Fruit fly (Drosophila melanogaster) whole organism, embryonic: ENCODE measurements around the gene CG13676.

Experiments
- Antp ChIP-seq: fragments of 200-800 bp; sonication (Bioruptor generic); optimal IDR thresholded peaks from 3 replicates; lab custom pipeline; 2016; ENCODE audit warnings: missing biosample characterization, missing genetic modification characterization
- Atf6 ChIP-seq: fragments of 200-800 bp; sonication (Bioruptor generic); IDR thresholded peaks from 2 replicates; pipeline ENCODE4 v1.3.6; 2022; ENCODE audit warnings: missing biosample characterization, missing genetic modification characterization
- B-H2 ChIP-seq: fragments of 200-800 bp; sonication (Bioruptor generic); optimal IDR thresholded peaks from 2 replicates; lab custom pipeline; 2018; ENCODE audit warnings: missing biosample characterization, mild to moderate bottlenecking, missing genetic modification characterization
- BEAF-32 ChIP-seq: fragments of 200-800 bp; sonication (Bioruptor generic); optimal IDR thresholded peaks from 3 replicates; lab custom pipeline; 2017; ENCODE audit warnings: missing biosample characterization, missing genetic modification characterization, mild to moderate bottlenecking, moderate library complexity, missing genetic modification reagents
- Bdp1 ChIP-seq: fragments of 200-800 bp; sonication (Bioruptor generic); optimal IDR thresholded peaks from 3 replicates; lab custom pipeline; 2016; ENCODE audit warnings: missing biosample characterization, missing genetic modification characterization
- BtbVII ChIP-seq: fragments of 200-800 bp; sonication (Bioruptor generic); optimal IDR thresholded peaks from 3 replicates; lab custom pipeline; 2017; ENCODE audit warnings: missing biosample characterization, mild to moderate bottlenecking, missing genetic modification characterization
- CG10209 ChIP-seq: fragments of 200-800 bp; sonication (Bioruptor generic); optimal IDR thresholded peaks from 3 replicates; lab custom pipeline; 2017; ENCODE audit warnings: missing biosample characterization, mild to moderate bottlenecking, missing genetic modification characterization, missing genetic modification reagents
- CG11085 ChIP-seq: fragments of 200-800 bp; sonication (Bioruptor generic); IDR thresholded peaks from 2 replicates; pipeline ENCODE4 v1.3.6; 2022; ENCODE audit warnings: missing biosample characterization, missing genetic modification characterization
- CG11093 ChIP-seq: fragments of 200-800 bp; sonication (Bioruptor generic); IDR thresholded peaks from 3 replicates; pipeline ENCODE4 v1.3.6; 2022; ENCODE audit warnings: missing biosample characterization, missing genetic modification characterization
- CG12155 ChIP-seq: fragments of 200-800 bp; sonication (Bioruptor generic); optimal IDR thresholded peaks from 3 replicates; lab custom pipeline; 2016; ENCODE audit warnings: missing biosample characterization, missing genetic modification characterization
- CG12744 ChIP-seq: fragments of 200-800 bp; sonication (Bioruptor generic); optimal IDR thresholded peaks from 2 replicates; lab custom pipeline; 2016; ENCODE audit warnings: missing biosample characterization, missing genetic modification characterization
- CG13123 ChIP-seq: fragments of 200-800 bp; sonication (Bioruptor generic); optimal IDR thresholded peaks from 2 replicates; lab custom pipeline; 2016; ENCODE audit warnings: missing biosample characterization, missing genetic modification characterization
- CG15514 ChIP-seq: fragments of 200-800 bp; sonication (Bioruptor generic); optimal IDR thresholded peaks from 3 replicates; lab custom pipeline; 2017; ENCODE audit warnings: missing biosample characterization, missing genetic modification characterization, mild to moderate bottlenecking, moderate library complexity, missing genetic modification reagents
- CG18262 ChIP-seq: fragments of 200-800 bp; optimal IDR thresholded peaks from 3 replicates; lab custom pipeline; 2019; ENCODE audit warnings: missing biosample characterization, mild to moderate bottlenecking, missing genetic modification characterization, moderate library complexity
- CG2712 ChIP-seq: fragments of 200-800 bp; optimal IDR thresholded peaks from 3 replicates; lab custom pipeline; 2019; ENCODE audit warnings: missing biosample characterization, mild to moderate bottlenecking, missing genetic modification characterization, moderate library complexity
- CG34422 ChIP-seq: fragments of 200-800 bp; sonication (Bioruptor generic); IDR thresholded peaks from 3 replicates; pipeline ENCODE4 v1.3.6; 2022; ENCODE audit warnings: missing biosample characterization, missing genetic modification characterization
- CG3838 ChIP-seq: fragments of 200-800 bp; sonication (Bioruptor generic); optimal IDR thresholded peaks from 3 replicates; lab custom pipeline; 2016; ENCODE audit warnings: missing biosample characterization, missing genetic modification characterization
- CG7839 ChIP-seq: fragments of 200-800 bp; sonication (Bioruptor generic); optimal IDR thresholded peaks from 3 replicates; lab custom pipeline; 2018; ENCODE audit warnings: missing biosample characterization, mild to moderate bottlenecking, missing genetic modification characterization, moderate library complexity
- CG8281 ChIP-seq: fragments of 200-800 bp; sonication (Bioruptor generic); optimal IDR thresholded peaks from 2 replicates; lab custom pipeline; 2018; ENCODE audit warnings: missing biosample characterization, mild to moderate bottlenecking, missing genetic modification characterization, moderate library complexity
- D ChIP-seq, 2 experiments: fragments of 200-800 bp in 1 of 2; fragments of >200 bp in 1 of 2; sonication (Bioruptor generic) in 1 of 2; optimal IDR thresholded peaks; 2 replicates in 1 of 2; 3 replicates in 1 of 2; lab custom pipeline; 2017; ENCODE audit warnings: mild to moderate bottlenecking in 1 of 2, missing biosample characterization in 1 of 2, missing genetic modification characterization in 1 of 2, missing genetic modification reagents in 1 of 2
- D19B ChIP-seq: fragments of 200-800 bp; sonication (Bioruptor generic); optimal IDR thresholded peaks from 2 replicates; lab custom pipeline; 2017; ENCODE audit warnings: missing biosample characterization, mild to moderate bottlenecking, missing genetic modification characterization
- Dad ChIP-seq: fragments of 200-800 bp; sonication (Bioruptor generic); optimal IDR thresholded peaks from 3 replicates; lab custom pipeline; 2016; ENCODE audit warnings: missing biosample characterization, missing genetic modification characterization
- E2f2 ChIP-seq: fragments of 200-800 bp; sonication (Bioruptor generic); IDR thresholded peaks from 2 replicates; pipeline ENCODE4 v1.3.6; 2022; ENCODE audit warnings: missing biosample characterization, missing genetic modification characterization
- Ets97D ChIP-seq: fragments of 200-800 bp; sonication (Bioruptor generic); optimal IDR thresholded peaks from 3 replicates; lab custom pipeline; 2016; ENCODE audit warnings: missing biosample characterization, missing genetic modification characterization
- Fer3 ChIP-seq: fragments of 200-800 bp; sonication (Bioruptor generic); optimal IDR thresholded peaks from 2 replicates; lab custom pipeline; 2018; ENCODE audit warnings: missing biosample characterization, mild to moderate bottlenecking, missing genetic modification characterization, moderate library complexity
- MESR4 ChIP-seq: fragments of 200-800 bp; sonication (Bioruptor generic); optimal IDR thresholded peaks from 2 replicates; lab custom pipeline; 2018; ENCODE audit warnings: missing biosample characterization, mild to moderate bottlenecking, missing genetic modification characterization, moderate library complexity
- Med ChIP-seq: fragments of 200-800 bp; sonication (Bioruptor generic); peaks from one replicate; lab custom pipeline; 2016; ENCODE audit warnings: missing biosample characterization, missing genetic modification characterization, mild to moderate bottlenecking, inconsistent platforms, moderate library complexity
- Oli ChIP-seq: fragments of 200-800 bp; sonication (Bioruptor generic); optimal IDR thresholded peaks from 2 replicates; lab custom pipeline; 2018; ENCODE audit warnings: missing biosample characterization, mild to moderate bottlenecking, missing genetic modification characterization, moderate library complexity
- Opbp ChIP-seq: fragments of 200-800 bp; sonication (Bioruptor generic); IDR thresholded peaks from 3 replicates; pipeline ENCODE4 v1.3.6; 2022; ENCODE audit warnings: missing biosample characterization, missing genetic modification characterization; ENCODE audit not compliant: partially characterized antibody
- Scr ChIP-seq: fragments of 200-800 bp; sonication (Bioruptor generic); IDR thresholded peaks from 2 replicates; pipeline ENCODE4 v1.3.6; 2022; ENCODE audit warnings: missing biosample characterization, missing genetic modification characterization; ENCODE audit not compliant: partially characterized antibody
- Trl ChIP-seq, 3 experiments: fragments of >200 bp in 2 of 3; fragments of 200-800 bp in 1 of 3; sonication (Bioruptor generic) in 1 of 3; optimal IDR thresholded peaks; 2 replicates in 1 of 3; 3 replicates in 2 of 3; lab custom pipeline; 2016 to 2017; ENCODE audit warnings: missing biosample characterization in 1 of 3, missing genetic modification characterization in 1 of 3
- cad ChIP-seq: fragments of >200 bp; optimal IDR thresholded peaks from 2 replicates; lab custom pipeline; 2017; ENCODE audit warnings: missing biosample characterization, missing genetic modification characterization
- crol ChIP-seq: fragments of 200-800 bp; sonication (Bioruptor generic); IDR thresholded peaks from 2 replicates; pipeline ENCODE4 v1.3.6; 2022; ENCODE audit warnings: missing biosample characterization, missing genetic modification characterization
- dmrt99B ChIP-seq: fragments of 200-800 bp; sonication (Bioruptor generic); optimal IDR thresholded peaks from 2 replicates; lab custom pipeline; 2018; ENCODE audit warnings: missing biosample characterization, mild to moderate bottlenecking, missing genetic modification characterization, moderate library complexity
- dpn ChIP-seq, 2 experiments: fragments of 200-800 bp; sonication (Bioruptor generic); optimal IDR thresholded peaks; 3 replicates each; lab custom pipeline; 2016; ENCODE audit warnings: missing biosample characterization in 2 of 2, missing genetic modification characterization in 2 of 2
- eve ChIP-seq, 2 experiments: fragments of >200 bp; optimal IDR thresholded peaks; 2 replicates each; lab custom pipeline; 2017; ENCODE audit warnings: missing biosample characterization in 2 of 2, missing genetic modification characterization in 2 of 2
- exex ChIP-seq: fragments of 200-800 bp; sonication (Bioruptor generic); optimal IDR thresholded peaks from 4 replicates; lab custom pipeline; 2018; ENCODE audit warnings: missing biosample characterization, mild to moderate bottlenecking, missing genetic modification characterization, moderate library complexity
- gro ChIP-seq: fragments of 200-800 bp; sonication (Bioruptor generic); optimal IDR thresholded peaks from 2 replicates; lab custom pipeline; 2016; ENCODE audit warnings: missing biosample characterization, missing genetic modification characterization
- hb ChIP-seq: fragments of 200-800 bp; sonication (Bioruptor generic); IDR thresholded peaks from 3 replicates; pipeline ENCODE4 v1.3.6; 2022; ENCODE audit warnings: missing biosample characterization, missing genetic modification characterization; ENCODE audit not compliant: partially characterized antibody
- knrl ChIP-seq: fragments of 200-800 bp; sonication (Bioruptor generic); IDR thresholded peaks from 3 replicates; pipeline ENCODE4 v1.3.6; 2022; ENCODE audit warnings: missing biosample characterization, missing genetic modification characterization; ENCODE audit not compliant: partially characterized antibody
- lilli ChIP-seq: fragments of 200-800 bp; sonication (Bioruptor generic); optimal IDR thresholded peaks from 3 replicates; lab custom pipeline; 2016; ENCODE audit warnings: missing biosample characterization, missing genetic modification characterization
- lmd ChIP-seq: fragments of 200-800 bp; sonication (Bioruptor generic); IDR thresholded peaks from 2 replicates; pipeline ENCODE4 v1.3.6; 2022; ENCODE audit warnings: missing biosample characterization, missing genetic modification characterization
- pho ChIP-seq: fragments of 200-800 bp; sonication (Bioruptor generic); optimal IDR thresholded peaks from 2 replicates; lab custom pipeline; 2016; ENCODE audit warnings: missing biosample characterization, missing genetic modification characterization
- row ChIP-seq: fragments of 200-800 bp; sonication (Bioruptor generic); IDR thresholded peaks from 3 replicates; pipeline ENCODE4 v1.3.6; 2022; ENCODE audit warnings: missing biosample characterization, missing genetic modification characterization
- run ChIP-seq: fragments of 200-800 bp; sonication (Bioruptor generic); optimal IDR thresholded peaks from 3 replicates; lab custom pipeline; 2018; ENCODE audit warnings: missing biosample characterization, mild to moderate bottlenecking, missing genetic modification characterization
- slbo ChIP-seq: fragments of 200-800 bp; sonication (Bioruptor generic); IDR thresholded peaks from 2 replicates; pipeline ENCODE4 v1.3.6; 2022; ENCODE audit warnings: missing biosample characterization, missing genetic modification characterization
- tll ChIP-seq, 2 experiments: fragments of 200-800 bp in 1 of 2; fragments of >200 bp in 1 of 2; sonication (Bioruptor generic) in 1 of 2; optimal IDR thresholded peaks; 2 replicates each; lab custom pipeline; 2017 to 2019; ENCODE audit warnings: missing biosample characterization in 2 of 2, missing genetic modification characterization in 2 of 2, mild to moderate bottlenecking in 1 of 2, moderate library complexity in 1 of 2
- twi ChIP-seq: fragments of 200-800 bp; optimal IDR thresholded peaks from 2 replicates; lab custom pipeline; 2019; ENCODE audit warnings: missing biosample characterization, mild to moderate bottlenecking, missing genetic modification characterization, moderate library complexity
- zfh1 ChIP-seq: fragments of 200-800 bp; sonication (Bioruptor generic); IDR thresholded peaks from 3 replicates; pipeline ENCODE4 v1.3.6; 2022; ENCODE audit warnings: missing biosample characterization, missing genetic modification characterization

CG13676 gene

dm6 chr3L:8094652-8095129 is 56.9 kb downstream of the CG13676 start (continued):
- TF ChIP-seq MESR4 (GFP tag; lab: Kevin White, UChicago) (no peak), zfh1 (GFP tag; lab: Robert Waterston, UW) (no peak), CG10209 (GFP tag; lab: Kevin White, UChicago) (peak; percentile 36), exex (no peak), BEAF-32 (GFP tag; lab: Kevin White, UChicago) (no peak), D19B (GFP tag; lab: Kevin White, UChicago) (peak; percentile 78), Atf6 (GFP tag; lab: Robert Waterston, UW) (0 out of 2 replicates have a peak, but pooled peaks have one; percentile 23), slbo (GFP tag; lab: Robert Waterston, UW) (peak; percentile 55), Fer3 (tag; lab: Kevin White, UChicago) (peak; percentile 40), cad (GFP tag; lab: Kevin White, UChicago) (no peak), run (tag; lab: Kevin White, UChicago) (no peak), crol (GFP tag; lab: Robert Waterston, UW) (peak; percentile 67), CG15514 (peak; percentile 12), D (optimal IDR thresholded peaks at IDR 0.05; lab: Kevin White, UChicago) (no peak), D (GFP tag; optimal IDR thresholded peaks at IDR 0.05; lab: Kevin White, UChicago) (no peak), eve (GFP tag; optimal IDR thresholded peaks at IDR 0.05; lab: Kevin White, UChicago) (no peak), tll (GFP tag; optimal IDR thresholded peaks at IDR 0.05; lab: Kevin White, UChicago) (no peak), dpn (GFP tag; optimal IDR thresholded peaks at IDR 0.05; lab: Kevin White, UChicago) (peak in 1 of 2 experiments; percentile 4), Oli (tag; lab: Kevin White, UChicago) (peak; percentile 3), row (GFP tag; lab: Robert Waterston, UW) (peak; percentile 46; the same call in 2 of the 3 replicates), CG3838 (GFP tag; lab: Kevin White, UChicago) (no peak), twi (no peak), gro (GFP tag; lab: Kevin White, UChicago) (no peak), Trl (optimal IDR thresholded peaks at IDR 0.05; lab: Kevin White, UChicago) (no peak), Trl (GFP tag; optimal IDR thresholded peaks at IDR 0.05; lab: Kevin White, UChicago) (no peak), BtbVII (GFP tag; lab: Kevin White, UChicago) (peak; percentile 3), CG13123 (GFP tag; lab: Kevin White, UChicago) (no peak), CG12155 (GFP tag; lab: Kevin White, UChicago) (no peak), Bdp1 (no peak), lmd (GFP tag; lab: Robert Waterston, UW) (peak; percentile 11; the same call in 1 of the 2 replicates), B-H2 (GFP tag; lab: Kevin White, UChicago) (no peak), lilli (no peak), pho (GFP tag; lab: Kevin White, UChicago) (no peak), Antp (GFP tag; lab: Kevin White, UChicago) (no peak), Scr (GFP tag; lab: Robert Waterston, UW) (no peak), CG2712 (tag; lab: Kevin White, UChicago) (peak; percentile 50), CG11085 (GFP tag; lab: Robert Waterston, UW) (no peak), dmrt99B (tag; lab: Kevin White, UChicago) (peak; percentile 24), Med (peak; percentile 80), Opbp (GFP tag; lab: Robert Waterston, UW) (no peak), CG34422 (GFP tag; lab: Robert Waterston, UW) (peak; percentile 41; the same call in 1 of the 3 replicates), hb (GFP tag; lab: Robert Waterston, UW) (no peak), knrl (no peak), CG7839 (tag; lab: Kevin White, UChicago) (peak; percentile 28), Dad (GFP tag; lab: Kevin White, UChicago) (no peak), CG11093 (GFP tag; lab: Robert Waterston, UW) (no peak), CG12744 (no peak), E2f2 (GFP tag; lab: Robert Waterston, UW) (no peak), Ets97D (GFP tag; lab: Kevin White, UChicago) (no peak), CG18262 (peak; percentile 22), CG8281 (tag; lab: Kevin White, UChicago) (no peak)
